Fruit fly (Drosophila melanogaster) whole organism, wandering third instar larva: ENCODE data around the gene SMSr.

Experiments
- Abd-B ChIP-seq: fragments of >200 bp; optimal IDR thresholded peaks from 2 replicates; lab custom pipeline; 2017; ENCODE audit warnings: missing biosample characterization, missing genetic modification characterization
- CG32264 ChIP-seq: fragments of 200-800 bp; sonication (Bioruptor generic); optimal IDR thresholded peaks from 2 replicates; lab custom pipeline; 2016; ENCODE audit warnings: missing biosample characterization, missing genetic modification characterization
- CG9705 ChIP-seq: fragments of 200-800 bp; sonication (Bioruptor generic); optimal IDR thresholded peaks from 2 replicates; lab custom pipeline; 2018; ENCODE audit warnings: missing biosample characterization, mild to moderate bottlenecking, missing genetic modification characterization
- CrebA ChIP-seq: fragments of 200-800 bp; sonication (Bioruptor generic); optimal IDR thresholded peaks from 2 replicates; lab custom pipeline; 2016; ENCODE audit warnings: missing biosample characterization, mild to moderate bottlenecking, missing genetic modification characterization, borderline replicate concordance
- Dfd ChIP-seq: fragments of >200 bp; optimal IDR thresholded peaks from 2 replicates; lab custom pipeline; 2017; ENCODE audit warnings: missing biosample characterization, missing genetic modification characterization
- Dif ChIP-seq: fragments of 200-275, 200-300 bp; sonication (Bioruptor generic); optimal IDR thresholded peaks from 2 replicates; lab custom pipeline; 2018; ENCODE audit warnings: missing biosample characterization, missing genetic modification characterization; ENCODE audit not compliant: partially characterized antibody
- GATAd ChIP-seq: sonication (Bioruptor generic); optimal IDR thresholded peaks from 2 replicates; lab custom pipeline; 2016; ENCODE audit warnings: missing biosample characterization, missing genetic modification characterization
- HLH106 ChIP-seq: fragments of 200-800 bp; optimal IDR thresholded peaks from 3 replicates; lab custom pipeline; 2019; ENCODE audit warnings: missing biosample characterization, mild to moderate bottlenecking, missing genetic modification characterization, moderate library complexity
- Hnf4 ChIP-seq: fragments of 200-800 bp; sonication (Bioruptor generic); optimal IDR thresholded peaks from 2 replicates; lab custom pipeline; 2016; ENCODE audit warnings: missing biosample characterization, mild to moderate bottlenecking, missing genetic modification characterization
- Hr78 ChIP-seq: fragments of >200 bp; optimal IDR thresholded peaks from 2 replicates; lab custom pipeline; 2017; ENCODE audit warnings: missing biosample characterization, missing genetic modification characterization
- Hr83 ChIP-seq: fragments of 200-300 bp; sonication (Bioruptor generic); optimal IDR thresholded peaks from 2 replicates; lab custom pipeline; 2016; ENCODE audit warnings: missing biosample characterization, mild to moderate bottlenecking, missing genetic modification characterization, moderate library complexity; ENCODE audit not compliant: poor library complexity, severe bottlenecking
- Jra ChIP-seq: sonication (Bioruptor generic); optimal IDR thresholded peaks from 2 replicates; lab custom pipeline; 2016; ENCODE audit warnings: missing biosample characterization, missing genetic modification characterization
- Mio ChIP-seq: sonication (Bioruptor generic); optimal IDR thresholded peaks from 2 replicates; lab custom pipeline; 2016; ENCODE audit warnings: missing biosample characterization, missing genetic modification characterization
- Myc ChIP-seq: fragments of >200 bp; optimal IDR thresholded peaks from 2 replicates; lab custom pipeline; 2017
- N ChIP-seq: fragments of >200 bp; optimal IDR thresholded peaks from 2 replicates; lab custom pipeline; 2018; ENCODE audit warnings: missing biosample characterization, missing external identifiers, missing genetic modification characterization
- OdsH ChIP-seq: fragments of 200-800 bp; sonication (Bioruptor generic); optimal IDR thresholded peaks from 2 replicates; lab custom pipeline; 2016; ENCODE audit warnings: missing biosample characterization, mild to moderate bottlenecking, missing genetic modification characterization
- Rel ChIP-seq, 2 experiments: fragments of 200-800 bp; sonication (Bioruptor generic) in 1 of 2; optimal IDR thresholded peaks; 2 replicates in 1 of 2; 3 replicates in 1 of 2; lab custom pipeline; 2016 to 2019; ENCODE audit warnings: mild to moderate bottlenecking in 2 of 2, missing biosample characterization in 2 of 2, missing genetic modification characterization in 2 of 2, moderate library complexity in 1 of 2
- Sp1 ChIP-seq: fragments of 200-800 bp; sonication (Bioruptor generic); optimal IDR thresholded peaks from 3 replicates; lab custom pipeline; 2019; ENCODE audit warnings: missing biosample characterization, mild to moderate bottlenecking, missing genetic modification characterization, moderate library complexity
- Vsx2 ChIP-seq: fragments of 200-300, 225-300 bp; sonication (Bioruptor generic); optimal IDR thresholded peaks from 2 replicates; lab custom pipeline; 2018; ENCODE audit warnings: missing biosample characterization, missing genetic modification characterization; ENCODE audit not compliant: partially characterized antibody
- br ChIP-seq: fragments of 200-800 bp; sonication (Bioruptor generic); optimal IDR thresholded peaks from 2 replicates; lab custom pipeline; 2016; ENCODE audit warnings: missing biosample characterization, missing genetic modification characterization
- brk ChIP-seq: fragments of 200-800 bp; sonication (Bioruptor generic); optimal IDR thresholded peaks from 2 replicates; lab custom pipeline; 2016; ENCODE audit warnings: missing biosample characterization, mild to moderate bottlenecking, missing genetic modification characterization
- dl ChIP-seq, 2 experiments: fragments of 175-275, 200-275 bp in 1 of 2; fragments of 200-275 bp in 1 of 2; sonication (Bioruptor generic); optimal IDR thresholded peaks; lab custom pipeline; 2018; ENCODE audit warnings: mild to moderate bottlenecking in 2 of 2, missing biosample characterization in 2 of 2, missing genetic modification characterization in 2 of 2, moderate library complexity in 2 of 2; ENCODE audit not compliant: partially characterized antibody in 2 of 2, insufficient read depth in 1 of 2
- dmrt93B ChIP-seq: fragments of 200-800 bp; sonication (Bioruptor generic); optimal IDR thresholded peaks from 2 replicates; lab custom pipeline; 2018; ENCODE audit warnings: missing biosample characterization, mild to moderate bottlenecking, missing genetic modification characterization
- dsf ChIP-seq: sonication (Bioruptor generic); optimal IDR thresholded peaks from 2 replicates; lab custom pipeline; 2016; ENCODE audit warnings: missing biosample characterization, missing genetic modification characterization, borderline replicate concordance
- ey ChIP-seq: fragments of 200-800 bp; sonication (Bioruptor generic); optimal IDR thresholded peaks from 2 replicates; lab custom pipeline; 2016; ENCODE audit warnings: missing biosample characterization, missing genetic modification characterization
- foxo ChIP-seq, 2 experiments: fragments of 200-800 bp; sonication (Bioruptor generic); optimal IDR thresholded peaks; 2 replicates in 1 of 2; 3 replicates in 1 of 2; lab custom pipeline; 2016 to 2017; ENCODE audit warnings: missing biosample characterization in 2 of 2, missing genetic modification characterization in 2 of 2
- fru ChIP-seq: fragments of 200-800 bp; sonication (Bioruptor generic); optimal IDR thresholded peaks from 3 replicates; lab custom pipeline; 2016; ENCODE audit warnings: missing biosample characterization, mild to moderate bottlenecking, missing genetic modification characterization
- h ChIP-seq: fragments of 200-800 bp; sonication (Bioruptor generic); optimal IDR thresholded peaks from 3 replicates; lab custom pipeline; 2016; ENCODE audit warnings: missing biosample characterization, mild to moderate bottlenecking, missing genetic modification characterization
- jim ChIP-seq: fragments of 175-275, 200-325 bp; sonication (Bioruptor generic); optimal IDR thresholded peaks from 2 replicates; lab custom pipeline; 2016; ENCODE audit warnings: missing biosample characterization, mild to moderate bottlenecking, missing genetic modification characterization
- lola ChIP-seq: fragments of >200 bp; optimal IDR thresholded peaks from 2 replicates; lab custom pipeline; 2017; ENCODE audit warnings: missing biosample characterization, missing genetic modification characterization
- pan ChIP-seq: fragments of >200 bp; optimal IDR thresholded peaks from 2 replicates; lab custom pipeline; 2017
- psq ChIP-seq: fragments of 200-800 bp; sonication (Bioruptor generic); optimal IDR thresholded peaks from 3 replicates; lab custom pipeline; 2017; ENCODE audit warnings: missing biosample characterization, mild to moderate bottlenecking, missing genetic modification characterization, moderate library complexity
- rgr ChIP-seq: fragments of 200-800 bp; sonication (Bioruptor generic); optimal IDR thresholded peaks from 3 replicates; lab custom pipeline; 2016; ENCODE audit warnings: missing biosample characterization, mild to moderate bottlenecking, missing genetic modification characterization
- sage ChIP-seq: fragments of 200-800 bp; sonication (Bioruptor generic); optimal IDR thresholded peaks from 2 replicates; lab custom pipeline; 2016; ENCODE audit warnings: missing biosample characterization, mild to moderate bottlenecking, missing genetic modification characterization
- sv ChIP-seq: fragments of 200-800 bp; sonication (Bioruptor generic); optimal IDR thresholded peaks from 3 replicates; lab custom pipeline; 2016; ENCODE audit warnings: missing biosample characterization, missing genetic modification characterization
- tai ChIP-seq: sonication (Bioruptor generic); optimal IDR thresholded peaks from 2 replicates; lab custom pipeline; 2016; ENCODE audit warnings: missing biosample characterization, missing genetic modification characterization
- usp ChIP-seq: fragments of >200 bp; optimal IDR thresholded peaks from 2 replicates; lab custom pipeline; 2017; ENCODE audit warnings: missing biosample characterization, missing genetic modification characterization
- woc ChIP-seq: sonication (Bioruptor generic); optimal IDR thresholded peaks from 2 replicates; lab custom pipeline; 2016; ENCODE audit warnings: missing biosample characterization, mild to moderate bottlenecking, missing genetic modification characterization

The SMSr gene

DNA sequence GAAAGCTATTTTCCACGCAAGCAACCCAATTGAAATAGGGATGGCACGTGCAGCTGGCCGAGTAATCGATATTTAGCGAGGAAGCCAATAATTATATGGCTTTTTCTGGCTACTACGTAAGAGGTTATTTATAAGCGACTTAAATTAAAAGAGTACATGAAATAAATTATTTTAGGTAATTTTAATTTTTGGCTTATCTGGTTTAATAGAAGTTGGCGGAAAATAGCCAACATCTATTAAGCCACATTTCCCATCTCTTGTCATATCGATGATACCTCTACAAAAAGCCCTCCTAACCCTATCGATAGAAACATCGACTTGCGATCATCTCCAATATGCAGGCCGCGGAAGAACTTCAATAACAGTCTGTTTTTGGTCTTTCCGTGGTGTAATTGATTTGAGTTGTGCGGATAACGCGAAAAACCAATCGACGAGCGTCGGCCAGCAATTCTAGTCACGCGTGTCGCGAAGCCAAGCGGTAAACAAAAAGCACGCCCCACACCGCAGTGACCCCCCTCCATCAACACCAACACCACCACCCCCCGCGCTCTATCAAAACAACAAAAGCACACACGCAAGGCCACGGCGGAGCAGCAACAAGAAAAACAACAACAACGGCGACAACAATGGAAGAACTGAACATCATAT lies 33.2 kb downstream of the SMSr start, which contains the start of the genes Srp19 and qm:
TSS of gene Srp19 (minus strand) at position 51 of the 648 bp plus-strand sequence.
TSS of gene qm (plus strand) at position 330 of the 648 bp plus-strand sequence.
- peak; percentile 66 for TF ChIP-seq Jra
- TF ChIP-seq rgr (GFP tag; lab: Kevin White, UChicago), result peak; percentile 23
- no peak for TF ChIP-seq psq (GFP tag; lab: Kevin White, UChicago)
- peak; percentile 69 for TF ChIP-seq Hnf4 (GFP tag; lab: Kevin White, UChicago)
- no peak for TF ChIP-seq Mio (GFP tag; lab: Kevin White, UChicago)
- peak; percentile 50 for TF ChIP-seq br (GFP tag; lab: Kevin White, UChicago)
- peak; percentile 25 for TF ChIP-seq sv
- TF ChIP-seq jim, result peak; percentile 7
- no peak for TF ChIP-seq Vsx2 (GFP tag; lab: Kevin White, UChicago)
- peak in 1 of 2 experiments; percentile 77 for TF ChIP-seq foxo (GFP tag; optimal IDR thresholded peaks at IDR 0.05; lab: Kevin White, UChicago)
- TF ChIP-seq sage (GFP tag; lab: Kevin White, UChicago), result no peak
- TF ChIP-seq h (GFP tag; lab: Kevin White, UChicago), result peak; percentile 69
- TF ChIP-seq dl (GFP tag; optimal IDR thresholded peaks at IDR 0.05; lab: Kevin White, UChicago; ENCODE audit: insufficient read depth in 1 of 2, partially characterized antibody in 2 of 2), result no peak
- TF ChIP-seq dmrt93B (GFP tag; lab: Kevin White, UChicago), result no peak
- TF ChIP-seq Hr78 (GFP tag; lab: Kevin White, UChicago), result no peak
- TF ChIP-seq HLH106 (tag; lab: Kevin White, UChicago), result peak; percentile 24
- TF ChIP-seq Hr83 (GFP tag; lab: Kevin White, UChicago), result no peak
- no peak for TF ChIP-seq Abd-B (GFP tag; lab: Kevin White, UChicago)
- TF ChIP-seq woc (GFP tag; lab: Kevin White, UChicago), result peak; percentile 82
- peak; percentile 23 for TF ChIP-seq Dif (GFP tag; lab: Kevin White, UChicago)
- no peak for TF ChIP-seq dsf (GFP tag; lab: Kevin White, UChicago)
- TF ChIP-seq pan (lab: Kevin White, UChicago), result no peak
- no peak for TF ChIP-seq GATAd
- TF ChIP-seq Rel (GFP tag; optimal IDR thresholded peaks at IDR 0.05; lab: Kevin White, UChicago), result no peak
- TF ChIP-seq Rel (tag; optimal IDR thresholded peaks at IDR 0.05; lab: Kevin White, UChicago), result peak; percentile 90
- peak; percentile 87 for TF ChIP-seq Myc
- TF ChIP-seq Dfd (GFP tag; lab: Kevin White, UChicago), result no peak
- no peak for TF ChIP-seq lola (GFP tag; lab: Kevin White, UChicago)
- TF ChIP-seq ey, result peak; percentile 42
- TF ChIP-seq OdsH (GFP tag; lab: Kevin White, UChicago), result peak; percentile 12
- TF ChIP-seq CrebA (GFP tag; lab: Kevin White, UChicago), result no peak
- no peak for TF ChIP-seq usp (GFP tag; lab: Kevin White, UChicago)
- no peak for TF ChIP-seq brk (GFP tag; lab: Kevin White, UChicago)
- TF ChIP-seq N (GFP tag; lab: Kevin White, UChicago), result no peak
- TF ChIP-seq tai (GFP tag; lab: Kevin White, UChicago), result no peak
- no peak for TF ChIP-seq CG32264 (GFP tag; lab: Kevin White, UChicago)
- TF ChIP-seq CG9705 (GFP tag; lab: Kevin White, UChicago), result peak; percentile 14
- TF ChIP-seq Sp1 (GFP tag; lab: Kevin White, UChicago), result peak; percentile 55
- peak; percentile 63 for TF ChIP-seq fru

- TF ChIP-seq br (GFP tag; lab: Kevin White, UChicago), result no peak
- no peak for TF ChIP-seq Dif (GFP tag; lab: Kevin White, UChicago)
- no peak for TF ChIP-seq tai (GFP tag; lab: Kevin White, UChicago)
- no peak for TF ChIP-seq Abd-B (GFP tag; lab: Kevin White, UChicago)
- TF ChIP-seq OdsH (GFP tag; lab: Kevin White, UChicago), result no peak
- no peak for TF ChIP-seq pan (lab: Kevin White, UChicago)
These were observed 34.3 kb downstream of the SMSr start, which contains the start of gene CG14834 for dm6 chr3L:7346951-7347350. Gene CG14834 (minus strand): TSS chr3L:7347123.
